Worm (Caenorhabditis elegans) whole organism, young adult: ENCODE results near the gene F20C5.6.

ENCODE experiments used
- F23B12.7 ChIP-seq: sonication (generic microtip); optimal IDR thresholded peaks from 2 replicates; lab custom pipeline; 2017; ENCODE audit warnings: missing genetic modification characterization, mild to moderate bottlenecking, missing compliant biosample characterization, antibody characterized with exemption, moderate library complexity; ENCODE audit not compliant: insufficient read depth
- ama-1 ChIP-seq, 3 experiments: fragments of 150-350 bp in 1 of 3; sonication (generic microtip) in 2 of 3; optimal IDR thresholded peaks; 2 replicates each; lab custom pipeline; 2014 to 2018; ENCODE audit warnings: missing biosample characterization in 2 of 3, missing genetic modification characterization in 2 of 3, missing genetic modification reagents in 2 of 3
- ceh-27 ChIP-seq: fragments of 200-800 bp; sonication (Bioruptor generic); optimal IDR thresholded peaks from 2 replicates; lab custom pipeline; 2018; ENCODE audit warnings: mild to moderate bottlenecking, missing genetic modification characterization, moderate library complexity, missing compliant biosample characterization
- egl-18 ChIP-seq: fragments of 200-800 bp; sonication (Bioruptor generic); IDR thresholded peaks from 2 replicates; pipeline ENCODE4 v1.3.6; 2022; ENCODE audit warnings: missing genetic modification reagents, missing genetic modification characterization, missing compliant biosample characterization
- fkh-3 ChIP-seq: sonication (generic microtip); optimal IDR thresholded peaks from 2 replicates; lab custom pipeline; 2016; ENCODE audit warnings: mild to moderate bottlenecking, missing genetic modification characterization, missing compliant biosample characterization
- lin-35 ChIP-seq, 3 experiments: fragments of 150-350 bp in 2 of 3; sonication (generic microtip) in 1 of 3; optimal IDR thresholded peaks; 2 replicates each; lab custom pipeline; 2014 to 2018; ENCODE audit warnings: missing biosample characterization in 3 of 3, missing genetic modification characterization in 3 of 3, missing genetic modification reagents in 3 of 3
- lin-40 ChIP-seq: sonication (generic microtip); optimal IDR thresholded peaks from 2 replicates; lab custom pipeline; 2016; ENCODE audit warnings: missing genetic modification characterization, mild to moderate bottlenecking, missing compliant biosample characterization, missing genotype, missing genetic modification reagents
- lsl-1 ChIP-seq: fragments of 200-800 bp; sonication (Bioruptor generic); optimal IDR thresholded peaks from 2 replicates; lab custom pipeline; 2018; ENCODE audit warnings: mild to moderate bottlenecking, missing genetic modification characterization, moderate library complexity, missing compliant biosample characterization

DNA sequence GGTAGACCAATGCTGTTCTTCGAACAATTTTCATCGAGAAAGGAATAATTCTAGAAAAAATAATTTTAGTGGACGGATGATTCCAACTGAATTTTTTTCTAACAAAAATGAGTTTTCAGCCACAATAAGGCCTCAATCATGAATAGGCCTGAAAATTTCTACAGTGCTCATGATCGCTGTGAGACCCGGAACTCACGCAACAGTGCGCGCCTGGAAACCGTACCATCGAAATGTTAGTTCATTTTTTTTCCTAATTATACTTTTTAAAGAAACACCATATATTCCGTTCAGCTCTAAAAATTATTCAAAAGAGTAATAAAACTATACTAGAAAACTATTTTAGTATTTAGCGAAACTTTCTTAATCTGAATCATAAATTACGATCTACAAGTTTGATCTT, 48.1 kb downstream of the F20C5.6 start:
- no peak for TF ChIP-seq ceh-27 (GFP tag; lab: Kevin White, UChicago)
- no peak for TF ChIP-seq egl-18 (GFP tag; lab: Robert Waterston, UW)
- TF ChIP-seq fkh-3 (tag; lab: Kevin White, UChicago): no peak
- no peak for TF ChIP-seq F23B12.7 (tag; lab: Kevin White, UChicago)
- peak; percentile 78 for TF ChIP-seq lsl-1
- TF ChIP-seq lin-35 (GFP tag; optimal IDR thresholded peaks at IDR 0.05; lab: Kevin White, UChicago): no peak
- TF ChIP-seq lin-40: no peak
- no peak for TF ChIP-seq ama-1 (optimal IDR thresholded peaks at IDR 0.05; lab: Kevin White, UChicago)
- no peak for TF ChIP-seq ama-1 (GFP tag; optimal IDR thresholded peaks at IDR 0.05; lab: Kevin White, UChicago)
